Fruit fly (Drosophila melanogaster) whole organism, embryonic: ENCODE data around the gene RpL35.
A peak's percentile ranks its signal among the peaks of the same experiment; 100 is the strongest.

ENCODE experiments used
- Aef1 ChIP-seq: fragments of 200-800 bp; sonication (Bioruptor generic); IDR thresholded peaks from 3 replicates; pipeline ENCODE4 v1.3.6; 2022; ENCODE audit warnings: missing biosample characterization, missing genetic modification characterization
- Bdp1 ChIP-seq: fragments of 200-800 bp; sonication (Bioruptor generic); optimal IDR thresholded peaks from 3 replicates; lab custom pipeline; 2016; ENCODE audit warnings: missing biosample characterization, missing genetic modification characterization
- Blimp-1 ChIP-seq: fragments of 200-800 bp; sonication (Bioruptor generic); optimal IDR thresholded peaks from 3 replicates; lab custom pipeline; 2018; ENCODE audit warnings: missing biosample characterization, missing genetic modification characterization, mild to moderate bottlenecking, moderate library complexity, missing genetic modification reagents
- Bteb2 ChIP-seq: fragments of 200-800 bp; sonication (Bioruptor generic); optimal IDR thresholded peaks from 2 replicates; lab custom pipeline; 2016; ENCODE audit warnings: missing biosample characterization, missing genetic modification characterization
- C15 ChIP-seq: fragments of 200-800 bp; sonication (Bioruptor generic); IDR thresholded peaks from 3 replicates; pipeline ENCODE4 v1.3.6; 2022; ENCODE audit warnings: missing biosample characterization, missing genetic modification characterization
- CG10209 ChIP-seq: fragments of 200-800 bp; sonication (Bioruptor generic); optimal IDR thresholded peaks from 3 replicates; lab custom pipeline; 2017; ENCODE audit warnings: missing biosample characterization, mild to moderate bottlenecking, missing genetic modification characterization, missing genetic modification reagents
- CG10543 ChIP-seq: fragments of 200-800 bp; sonication (Bioruptor generic); optimal IDR thresholded peaks from 3 replicates; lab custom pipeline; 2017; ENCODE audit warnings: missing biosample characterization, mild to moderate bottlenecking, missing genetic modification characterization, moderate library complexity
- CG14014 ChIP-seq: fragments of 200-800 bp; sonication (Bioruptor generic); IDR thresholded peaks from 2 replicates; pipeline ENCODE4 v1.3.6; 2022; ENCODE audit warnings: missing biosample characterization, missing genetic modification characterization
- CG1647 ChIP-seq: fragments of 200-800 bp; sonication (Bioruptor generic); optimal IDR thresholded peaks from 3 replicates; lab custom pipeline; 2016; ENCODE audit warnings: missing biosample characterization, missing genetic modification characterization
- CG17385 ChIP-seq: fragments of 200-800 bp; sonication (Bioruptor generic); optimal IDR thresholded peaks from 3 replicates; lab custom pipeline; 2018; ENCODE audit warnings: missing biosample characterization, mild to moderate bottlenecking, missing genetic modification characterization
- CG17568 ChIP-seq: fragments of 200-800 bp; sonication (Bioruptor generic); optimal IDR thresholded peaks from 2 replicates; lab custom pipeline; 2018; ENCODE audit warnings: missing biosample characterization, mild to moderate bottlenecking, missing genetic modification characterization, moderate library complexity
- CG17802 ChIP-seq: fragments of 200-800 bp; sonication (Bioruptor generic); optimal IDR thresholded peaks from 2 replicates; lab custom pipeline; 2018; ENCODE audit warnings: missing biosample characterization, mild to moderate bottlenecking, missing genetic modification characterization, moderate library complexity
- CG1832 ChIP-seq: fragments of 200-800 bp; sonication (Bioruptor generic); optimal IDR thresholded peaks from 2 replicates; lab custom pipeline; 2017; ENCODE audit warnings: missing biosample characterization, mild to moderate bottlenecking, missing genetic modification characterization, inconsistent platforms
- CG2116 ChIP-seq: fragments of 200-800 bp; sonication (Bioruptor generic); optimal IDR thresholded peaks from 3 replicates; lab custom pipeline; 2018; ENCODE audit warnings: missing biosample characterization, mild to moderate bottlenecking, missing genetic modification characterization
- CG2202 ChIP-seq: fragments of 200-800 bp; sonication (Bioruptor generic); optimal IDR thresholded peaks from 2 replicates; lab custom pipeline; 2018; ENCODE audit warnings: missing biosample characterization, mild to moderate bottlenecking, missing genetic modification characterization
- CG30020 ChIP-seq: fragments of 200-800 bp; optimal IDR thresholded peaks from 2 replicates; lab custom pipeline; 2019; ENCODE audit warnings: missing biosample characterization, mild to moderate bottlenecking, missing genetic modification characterization, moderate library complexity
- CG5953 ChIP-seq: fragments of 200-800 bp; sonication (Bioruptor generic); IDR thresholded peaks from 2 replicates; pipeline ENCODE4 v1.3.6; 2022; ENCODE audit warnings: missing biosample characterization, missing genetic modification characterization
- CG7963 ChIP-seq: fragments of 200-800 bp; sonication (Bioruptor generic); IDR thresholded peaks from 3 replicates; pipeline ENCODE4 v1.3.6; 2022; ENCODE audit warnings: missing biosample characterization, missing genetic modification characterization; ENCODE audit not compliant: partially characterized antibody
- CG7987 ChIP-seq: fragments of 200-800 bp; sonication (Bioruptor generic); optimal IDR thresholded peaks from 2 replicates; lab custom pipeline; 2018; ENCODE audit warnings: missing biosample characterization, mild to moderate bottlenecking, missing genetic modification characterization, moderate library complexity
- CG8478 ChIP-seq: fragments of >200 bp; optimal IDR thresholded peaks from 2 replicates; lab custom pipeline; 2018
- CG9797 ChIP-seq: fragments of 200-800 bp; sonication (Bioruptor generic); optimal IDR thresholded peaks from 3 replicates; lab custom pipeline; 2018; ENCODE audit warnings: missing biosample characterization, mild to moderate bottlenecking, missing genetic modification characterization
- Dp ChIP-seq: fragments of 200-800 bp; sonication (Bioruptor generic); optimal IDR thresholded peaks from 2 replicates; lab custom pipeline; 2018; ENCODE audit warnings: missing biosample characterization, mild to moderate bottlenecking, missing genetic modification characterization, moderate library complexity
- Eip74EF ChIP-seq, 2 experiments: fragments of 200-800 bp in 1 of 2; fragments of >200 bp in 1 of 2; sonication (Bioruptor generic) in 1 of 2; optimal IDR thresholded peaks; 2 replicates each; lab custom pipeline; 2017 to 2019; ENCODE audit warnings: missing biosample characterization in 2 of 2, missing genetic modification characterization in 2 of 2, mild to moderate bottlenecking in 1 of 2, moderate library complexity in 1 of 2
- Hsf ChIP-seq: fragments of 200-800 bp; sonication (Bioruptor generic); optimal IDR thresholded peaks from 3 replicates; lab custom pipeline; 2016; ENCODE audit warnings: missing biosample characterization, missing genetic modification characterization
- MBD-R2 ChIP-seq: fragments of 200-800 bp; sonication (Bioruptor generic); IDR thresholded peaks from 2 replicates; pipeline ENCODE4 v1.3.6; 2022; ENCODE audit warnings: missing biosample characterization, missing genetic modification characterization
- NFAT ChIP-seq: fragments of 200-800 bp; sonication (Bioruptor generic); IDR thresholded peaks from 2 replicates; pipeline ENCODE4 v1.3.6; 2022; ENCODE audit warnings: missing biosample characterization, missing genetic modification characterization
- Oaz ChIP-seq: fragments of 200-800 bp; sonication (Bioruptor generic); IDR thresholded peaks from 2 replicates; pipeline ENCODE4 v1.3.6; 2022; ENCODE audit warnings: missing biosample characterization, missing genetic modification characterization
- Pdp1 ChIP-seq, 2 experiments: fragments of 200-800 bp; sonication (Bioruptor generic); optimal IDR thresholded peaks; 3 replicates each; lab custom pipeline; 2016; ENCODE audit warnings: missing biosample characterization in 2 of 2, missing genetic modification characterization in 2 of 2, mild to moderate bottlenecking in 1 of 2, moderate library complexity in 1 of 2
- Xrp1 ChIP-seq: fragments of 200-800 bp; sonication (Bioruptor generic); IDR thresholded peaks from 2 replicates; pipeline ENCODE4 v1.3.6; 2022; ENCODE audit warnings: missing biosample characterization, missing genetic modification characterization
- al ChIP-seq: fragments of 200-800 bp; sonication (Bioruptor generic); IDR thresholded peaks from 2 replicates; pipeline ENCODE4 v1.3.6; 2022; ENCODE audit warnings: missing biosample characterization, missing genetic modification characterization
- aop ChIP-seq: fragments of 200-800 bp; sonication (Bioruptor generic); IDR thresholded peaks from 2 replicates; pipeline ENCODE4 v1.3.6; 2022; ENCODE audit warnings: missing biosample characterization, missing genetic modification characterization
- bcd ChIP-seq: fragments of 200-800 bp; sonication (Bioruptor generic); optimal IDR thresholded peaks from 2 replicates; lab custom pipeline; 2017; ENCODE audit warnings: missing biosample characterization, mild to moderate bottlenecking, missing genetic modification characterization
- btn ChIP-seq: fragments of 200-800 bp; sonication (Bioruptor generic); optimal IDR thresholded peaks from 2 replicates; lab custom pipeline; 2016; ENCODE audit warnings: missing biosample characterization, missing genetic modification characterization
- crc ChIP-seq: fragments of 200-800 bp; sonication (Bioruptor generic); optimal IDR thresholded peaks from 2 replicates; lab custom pipeline; 2016; ENCODE audit warnings: missing biosample characterization, missing genetic modification characterization
- cwo ChIP-seq: fragments of 200-800 bp; sonication (Bioruptor generic); optimal IDR thresholded peaks from 3 replicates; lab custom pipeline; 2017; ENCODE audit warnings: missing biosample characterization, missing genetic modification characterization, mild to moderate bottlenecking, moderate library complexity, missing genetic modification reagents
- ems ChIP-seq: fragments of 200-800 bp; sonication (Bioruptor generic); optimal IDR thresholded peaks from 3 replicates; lab custom pipeline; 2016; ENCODE audit warnings: missing biosample characterization, missing genetic modification characterization
- esg ChIP-seq: fragments of 200-800 bp; sonication (Bioruptor generic); conservative IDR thresholded peaks from 2 replicates; pipeline ENCODE4 v1.3.6; 2022; ENCODE audit warnings: missing biosample characterization, missing genetic modification characterization
- grau ChIP-seq: fragments of 200-800 bp; optimal IDR thresholded peaks from 3 replicates; lab custom pipeline; 2019; ENCODE audit warnings: missing biosample characterization, mild to moderate bottlenecking, missing genetic modification characterization, moderate library complexity
- gt ChIP-seq: fragments of 200-800 bp; sonication (Bioruptor generic); IDR thresholded peaks from 2 replicates; pipeline ENCODE4 v1.3.6; 2022; ENCODE audit warnings: missing biosample characterization, missing genetic modification characterization
- hkb ChIP-seq, 2 experiments: fragments of 200-800 bp in 1 of 2; fragments of >200 bp in 1 of 2; sonication (Bioruptor generic) in 1 of 2; IDR thresholded peaks in 1 of 2; optimal IDR thresholded peaks in 1 of 2; 2 replicates each; pipeline versions ENCODE4 v1.3.6 to Lab custom; 2017 to 2022; ENCODE audit warnings: missing biosample characterization in 1 of 2, missing genetic modification characterization in 1 of 2
- inv ChIP-seq: fragments of 200-800 bp; sonication (Bioruptor generic); IDR thresholded peaks from 2 replicates; pipeline ENCODE4 v1.3.6; 2022; ENCODE audit warnings: missing biosample characterization, missing genetic modification characterization; ENCODE audit not compliant: partially characterized antibody
- klu ChIP-seq: fragments of 200-800 bp; sonication (Bioruptor generic); IDR thresholded peaks from 2 replicates; pipeline ENCODE4 v1.3.6; 2022; ENCODE audit warnings: missing biosample characterization, missing genetic modification characterization
- mam ChIP-seq: fragments of 200-800 bp; sonication (Bioruptor generic); optimal IDR thresholded peaks from 3 replicates; lab custom pipeline; 2016; ENCODE audit warnings: missing biosample characterization, missing genetic modification characterization
- seq ChIP-seq: fragments of 200-800 bp; sonication (Bioruptor generic); IDR thresholded peaks from 2 replicates; pipeline ENCODE4 v1.3.6; 2022; ENCODE audit warnings: missing biosample characterization, missing genetic modification characterization
- sima ChIP-seq: fragments of 200-800 bp; sonication (Bioruptor generic); optimal IDR thresholded peaks from 2 replicates; lab custom pipeline; 2016; ENCODE audit warnings: missing biosample characterization, missing genetic modification characterization
- slp2 ChIP-seq: fragments of 200-800 bp; sonication (Bioruptor generic); optimal IDR thresholded peaks from 2 replicates; lab custom pipeline; 2016; ENCODE audit warnings: missing biosample characterization, missing genetic modification characterization
- stwl ChIP-seq: fragments of 200-800 bp; sonication (Bioruptor generic); optimal IDR thresholded peaks from 3 replicates; lab custom pipeline; 2018; ENCODE audit warnings: missing biosample characterization, mild to moderate bottlenecking, missing genetic modification characterization, moderate library complexity
- tgo ChIP-seq: fragments of 200-800 bp; sonication (Bioruptor generic); IDR thresholded peaks from 3 replicates; pipeline ENCODE4 v1.3.6; 2022; ENCODE audit warnings: missing biosample characterization, missing genetic modification characterization
- usp ChIP-seq: fragments of >200 bp; optimal IDR thresholded peaks from 2 replicates; lab custom pipeline; 2017; ENCODE audit warnings: missing biosample characterization, missing genetic modification characterization
- vnd ChIP-seq: fragments of 200-800 bp; sonication (Bioruptor generic); IDR thresholded peaks from 3 replicates; pipeline ENCODE4 v1.3.6; 2022; ENCODE audit warnings: missing biosample characterization, missing genetic modification characterization; ENCODE audit not compliant: partially characterized antibody
- yki ChIP-seq: fragments of >200 bp; optimal IDR thresholded peaks from 3 replicates; lab custom pipeline; 2018

The RpL35 gene

DNA sequence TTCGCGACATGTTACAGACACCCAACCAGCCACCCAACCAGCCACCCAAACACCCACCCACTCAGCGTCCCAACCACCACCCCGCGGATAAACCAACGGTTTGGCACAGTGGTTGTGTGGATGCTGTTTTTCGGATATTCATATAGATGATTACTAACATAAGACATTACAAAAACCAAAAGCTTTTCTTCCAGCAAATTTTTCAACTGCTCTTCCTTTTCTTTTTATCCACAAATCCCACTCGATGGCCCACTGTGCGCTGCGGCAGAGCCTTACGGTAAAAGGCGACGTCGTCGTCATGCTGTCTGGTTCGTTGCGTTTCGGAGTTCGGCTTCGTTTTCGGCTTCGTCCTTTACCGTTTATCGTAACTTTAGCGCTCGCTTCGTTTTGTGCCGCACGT is 33.6 kb upstream of the RpL35 start (continued):
- TF ChIP-seq hkb (optimal IDR thresholded peaks at IDR 0.05; lab: Kevin White, UChicago), result no peak
- TF ChIP-seq hkb (GFP tag; IDR thresholded peaks at IDR 0.05; lab: Robert Waterston, UW), result peak; percentile 69
- peak; percentile 4 for TF ChIP-seq btn
- peak; percentile 34 for TF ChIP-seq cwo (GFP tag; lab: Kevin White, UChicago)
- no peak for TF ChIP-seq yki (lab: Kevin White, UChicago)
- no peak for TF ChIP-seq CG2202 (tag; lab: Kevin White, UChicago)
- peak; percentile 65 for TF ChIP-seq bcd (GFP tag; lab: Kevin White, UChicago)
- TF ChIP-seq CG1647 (GFP tag; lab: Kevin White, UChicago), result peak; percentile 39
- peak; percentile 64; the same call in 1 of the 2 replicates for TF ChIP-seq esg (GFP tag; lab: Robert Waterston, UW)
- TF ChIP-seq Eip74EF (GFP tag; optimal IDR thresholded peaks at IDR 0.05; lab: Kevin White, UChicago), result no peak
- 0 out of 2 replicates have a peak, but pooled peaks have one; percentile 27 for TF ChIP-seq klu (GFP tag; lab: Robert Waterston, UW)
- no peak for TF ChIP-seq CG17568
- no peak for TF ChIP-seq CG2116 (GFP tag; lab: Kevin White, UChicago)
- TF ChIP-seq CG10543 (GFP tag; lab: Kevin White, UChicago), result no peak
- peak in 1 of 2 experiments; percentile 42 for TF ChIP-seq Pdp1 (GFP tag; optimal IDR thresholded peaks at IDR 0.05; lab: Kevin White, UChicago)
- TF ChIP-seq stwl (tag; lab: Kevin White, UChicago), result no peak
- no peak for TF ChIP-seq CG1832 (GFP tag; lab: Kevin White, UChicago)
- peak; percentile 81 for TF ChIP-seq Xrp1
- peak; percentile 38 for TF ChIP-seq Bteb2 (GFP tag; lab: Kevin White, UChicago)
- no peak for TF ChIP-seq inv (GFP tag; lab: Robert Waterston, UW)
- peak; percentile 15 for TF ChIP-seq CG17802
- peak; percentile 40 for TF ChIP-seq Hsf (GFP tag; lab: Kevin White, UChicago)
- TF ChIP-seq CG5953 (GFP tag; lab: Robert Waterston, UW), result peak; percentile 60
- peak; percentile 18 for TF ChIP-seq CG17385 (GFP tag; lab: Kevin White, UChicago)
- TF ChIP-seq CG9797 (GFP tag; lab: Kevin White, UChicago), result no peak
- peak; percentile 5 for TF ChIP-seq slp2 (GFP tag; lab: Kevin White, UChicago)
- no peak for TF ChIP-seq sima (GFP tag; lab: Kevin White, UChicago)
- no peak for TF ChIP-seq gt (GFP tag; lab: Robert Waterston, UW)
- TF ChIP-seq CG8478 (lab: Kevin White, UChicago), result no peak
- TF ChIP-seq NFAT (GFP tag; lab: Robert Waterston, UW), result 0 out of 2 replicates have a peak, but pooled peaks have one; percentile 19
- TF ChIP-seq aop (GFP tag; lab: Robert Waterston, UW), result no peak
- no peak for TF ChIP-seq vnd (GFP tag; lab: Robert Waterston, UW)
- TF ChIP-seq al (GFP tag; lab: Robert Waterston, UW), result no peak
- peak; percentile 46; the same call in 1 of the 2 replicates for TF ChIP-seq seq (GFP tag; lab: Robert Waterston, UW)
- TF ChIP-seq MBD-R2, result peak; percentile 34; the same call in 1 of the 2 replicates
- TF ChIP-seq CG30020 (tag; lab: Kevin White, UChicago), result no peak
- peak; percentile 54 for TF ChIP-seq grau (tag; lab: Kevin White, UChicago)
- peak; percentile 52 for TF ChIP-seq ems (GFP tag; lab: Kevin White, UChicago)
- TF ChIP-seq CG10209 (GFP tag; lab: Kevin White, UChicago), result peak; percentile 20
- no peak for TF ChIP-seq CG7963 (GFP tag; lab: Robert Waterston, UW)
- TF ChIP-seq CG14014 (GFP tag; lab: Robert Waterston, UW), result peak; percentile 82
- TF ChIP-seq Oaz, result 0 out of 2 replicates have a peak, but pooled peaks have one; percentile 19
- TF ChIP-seq Dp (GFP tag; lab: Kevin White, UChicago), result no peak
- TF ChIP-seq CG7987 (GFP tag; lab: Kevin White, UChicago), result no peak
- peak; percentile 50 for TF ChIP-seq mam (GFP tag; lab: Kevin White, UChicago)
- TF ChIP-seq usp (GFP tag; lab: Kevin White, UChicago), result no peak
- no peak for TF ChIP-seq crc (GFP tag; lab: Kevin White, UChicago)
- no peak for TF ChIP-seq C15 (GFP tag; lab: Robert Waterston, UW)
- peak; percentile 48 for TF ChIP-seq tgo (GFP tag; lab: Robert Waterston, UW)
- peak; percentile 49; the same call in 1 of the 3 replicates for TF ChIP-seq Aef1
- TF ChIP-seq Blimp-1, result no peak
- TF ChIP-seq Bdp1 (GFP tag; lab: Kevin White, UChicago), result peak; percentile 15
